In the genomic region with DNA sequence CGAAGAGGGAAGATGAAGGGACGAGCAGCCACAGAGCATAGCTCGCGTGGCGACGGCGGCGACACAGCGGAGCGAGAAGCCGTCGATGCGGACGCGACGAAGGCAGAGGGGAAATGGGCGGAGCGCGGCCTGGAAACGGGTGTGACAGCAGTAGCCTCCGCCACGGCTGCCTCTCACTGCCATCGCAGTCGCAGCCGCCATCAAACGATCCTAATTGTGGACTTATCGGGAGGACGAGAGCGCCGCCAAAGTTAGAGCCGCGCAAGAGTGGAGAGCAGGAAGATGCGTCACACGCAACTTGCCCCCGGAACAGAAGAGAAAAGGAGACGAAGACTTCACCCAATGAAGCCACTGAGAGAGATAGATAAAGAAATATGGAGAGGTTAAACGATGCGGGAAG, we compare ENCODE assay signal across 4 worm cellular contexts.
A peak's percentile ranks its signal among the peaks of the same experiment; 100 is the strongest.
TF ChIP-seq lines count a peak whose summit lies in the region.

No protein-coding gene starts in this region.

TF ChIP-seq in whole organism, L2 larva, 48 proteins besides CTCF, POLR2A, EP300 and RAD21:
- peak; percentile 40 for TF ChIP-seq C34F6.9 (tag; optimal IDR thresholded peaks at IDR 0.05; lab: Kevin White, UChicago)
- peak; percentile 31 for TF ChIP-seq nhr-129 (tag; optimal IDR thresholded peaks at IDR 0.05; lab: Kevin White, UChicago)
- peak; percentile 16 for TF ChIP-seq sma-9 (GFP tag; optimal IDR thresholded peaks at IDR 0.05; lab: Kevin White, UChicago)
- no peak for TF ChIP-seq sma-9 (tag; optimal IDR thresholded peaks at IDR 0.05; lab: Kevin White, UChicago)
- peak; percentile 14 for TF ChIP-seq sem-4 (tag; optimal IDR thresholded peaks at IDR 0.05; lab: Kevin White, UChicago)
- no peak for TF ChIP-seq lin-13 (GFP tag; optimal IDR thresholded peaks at IDR 0.05; lab: Kevin White, UChicago)
- peak; percentile 35 for TF ChIP-seq Y55F3AM.14 (GFP tag; optimal IDR thresholded peaks at IDR 0.05; lab: Kevin White, UChicago)
- TF ChIP-seq zag-1 (tag; optimal IDR thresholded peaks at IDR 0.05; lab: Kevin White, UChicago): peak; percentile 82
- TF ChIP-seq lin-11 (tag; optimal IDR thresholded peaks at IDR 0.05; lab: Kevin White, UChicago): peak; percentile 18
- no peak for TF ChIP-seq ztf-11 (tag; optimal IDR thresholded peaks at IDR 0.05; lab: Kevin White, UChicago)
- no peak for TF ChIP-seq nhr-11 (tag; optimal IDR thresholded peaks at IDR 0.05; lab: Kevin White, UChicago)
- peak; percentile 50 for TF ChIP-seq F13H6.1 (tag; optimal IDR thresholded peaks at IDR 0.05; lab: Kevin White, UChicago)
- peak in 1 of 2 experiments; percentile 36 for TF ChIP-seq lsy-2 (tag; optimal IDR thresholded peaks at IDR 0.05; lab: Kevin White, UChicago)
- TF ChIP-seq mdl-1 (tag; optimal IDR thresholded peaks at IDR 0.05; lab: Kevin White, UChicago): peak in 1 of 2 experiments; percentile 1

TF ChIP-seq in whole organism, L4 larva, 104 proteins besides CTCF, POLR2A, EP300 and RAD21 (continues in another document):
- peak; percentile 72 for TF ChIP-seq F37D6.2 (tag; optimal IDR thresholded peaks at IDR 0.05; lab: Kevin White, UChicago)
- peak; percentile 59; the same call in 1 of the 2 replicates for TF ChIP-seq dmd-8 (GFP tag; IDR thresholded peaks at IDR 0.05; lab: Robert Waterston, UW)
- peak; percentile 98 for TF ChIP-seq set-16 (GFP tag; IDR thresholded peaks at IDR 0.05; lab: Robert Waterston, UW)
- TF ChIP-seq F26F4.8 (GFP tag; conservative IDR thresholded peaks at IDR 0.05; lab: Robert Waterston, UW): 0 out of 2 replicates have a peak, but pooled peaks have one; percentile 36
- peak; percentile 47 for TF ChIP-seq rbr-2 (tag; optimal IDR thresholded peaks at IDR 0.05; lab: Kevin White, UChicago)
- no peak for TF ChIP-seq lin-15B (tag; optimal IDR thresholded peaks at IDR 0.05; lab: Kevin White, UChicago)
- no peak for TF ChIP-seq mxl-3 (GFP tag; optimal IDR thresholded peaks at IDR 0.05; lab: Kevin White, UChicago)
- TF ChIP-seq aha-1 (tag; lab: Kevin White, UChicago): peak; percentile 98
- TF ChIP-seq nhr-11 (tag; optimal IDR thresholded peaks at IDR 0.05; lab: Kevin White, UChicago): peak; percentile 2
- TF ChIP-seq T26A8.4 (GFP tag; IDR thresholded peaks at IDR 0.05; lab: Robert Waterston, UW): peak; percentile 29; the same call in 1 of the 2 replicates
- no peak for TF ChIP-seq fos-1 (tag; optimal IDR thresholded peaks at IDR 0.05; lab: Kevin White, UChicago)
- peak; percentile 18 for TF ChIP-seq lir-3 (tag; optimal IDR thresholded peaks at IDR 0.05; lab: Kevin White, UChicago)
- no peak for TF ChIP-seq Y75B8A.6 (GFP tag; IDR thresholded peaks at IDR 0.05; lab: Robert Waterston, UW)
- TF ChIP-seq Y48G9A.11 (GFP tag; IDR thresholded peaks at IDR 0.05; lab: Robert Waterston, UW): 0 out of 2 replicates have a peak, but pooled peaks have one; percentile 5
- peak; percentile 47 for TF ChIP-seq fkh-10 (GFP tag; optimal IDR thresholded peaks at IDR 0.05; lab: Kevin White, UChicago)
- peak; percentile 64; the same call in 1 of the 2 replicates for TF ChIP-seq hmg-1.1 (GFP tag; IDR thresholded peaks at IDR 0.05; lab: Robert Waterston, UW)
- TF ChIP-seq hlh-30 (tag; optimal IDR thresholded peaks at IDR 0.05; lab: Kevin White, UChicago; ENCODE audit: insufficient read depth): peak; percentile 31
- peak in 1 of 2 experiments; percentile 9 for TF ChIP-seq lsy-2 (tag; optimal IDR thresholded peaks at IDR 0.05; lab: Kevin White, UChicago)
- 0 out of 2 replicates have a peak, but pooled peaks have one; percentile 51 for TF ChIP-seq dmd-9 (GFP tag; IDR thresholded peaks at IDR 0.05; lab: Robert Waterston, UW)
- TF ChIP-seq hlh-11 (tag; optimal IDR thresholded peaks at IDR 0.05; lab: Kevin White, UChicago): peak; percentile 3
- TF ChIP-seq daf-19 (GFP tag; conservative IDR thresholded peaks at IDR 0.05; lab: Robert Waterston, UW): no peak
- no peak for TF ChIP-seq nhr-111 (GFP tag; optimal IDR thresholded peaks at IDR 0.05; lab: Kevin White, UChicago)
- peak; percentile 28; the same call in 1 of the 2 replicates for TF ChIP-seq ceh-20 (GFP tag; IDR thresholded peaks at IDR 0.05; lab: Robert Waterston, UW)

TF ChIP-seq in whole organism, late embryonic, 69 proteins besides CTCF, POLR2A, EP300 and RAD21 (continues in another document):
- TF ChIP-seq sdc-2 (tag; optimal IDR thresholded peaks at IDR 0.05; lab: Kevin White, UChicago) (peak; percentile 8), dve-1 (tag; optimal IDR thresholded peaks at IDR 0.05; lab: Kevin White, UChicago) (no peak), ceh-2 (tag; optimal IDR thresholded peaks at IDR 0.05; lab: Kevin White, UChicago) (no peak), K09A11.1 (tag; optimal IDR thresholded peaks at IDR 0.05; lab: Kevin White, UChicago; ENCODE audit: insufficient read depth) (no peak), madf-2 (tag; optimal IDR thresholded peaks at IDR 0.05; lab: Kevin White, UChicago) (no peak), F13H6.1 (tag; optimal IDR thresholded peaks at IDR 0.05; lab: Kevin White, UChicago) (peak; percentile 56), ceh-22 (tag; optimal IDR thresholded peaks at IDR 0.05; lab: Kevin White, UChicago) (no peak), elt-2 (tag; optimal IDR thresholded peaks at IDR 0.05; lab: Kevin White, UChicago) (no peak), ceh-6 (GFP tag; optimal IDR thresholded peaks at IDR 0.05; lab: Kevin White, UChicago) (peak; percentile 10), ztf-16 (tag; optimal IDR thresholded peaks at IDR 0.05; lab: Kevin White, UChicago) (no peak), dmd-4 (tag; optimal IDR thresholded peaks at IDR 0.05; lab: Kevin White, UChicago; ENCODE audit: borderline replicate concordance) (no peak), tbx-7 (tag; optimal IDR thresholded peaks at IDR 0.05; lab: Kevin White, UChicago) (peak; percentile 12), hlh-6 (tag; optimal IDR thresholded peaks at IDR 0.05; lab: Kevin White, UChicago) (peak; percentile 43), pax-1 (tag; optimal IDR thresholded peaks at IDR 0.05; lab: Kevin White, UChicago) (no peak), ceh-45 (GFP tag; IDR thresholded peaks at IDR 0.05; lab: Robert Waterston, UW) (no peak), npax-4 (tag; optimal IDR thresholded peaks at IDR 0.05; lab: Kevin White, UChicago) (no peak), ahr-1 (tag; optimal IDR thresholded peaks at IDR 0.05; lab: Kevin White, UChicago) (no peak), lim-6 (tag; optimal IDR thresholded peaks at IDR 0.05; lab: Kevin White, UChicago) (no peak), fkh-6 (tag; optimal IDR thresholded peaks at IDR 0.05; lab: Kevin White, UChicago) (no peak), syd-9 (tag; optimal IDR thresholded peaks at IDR 0.05; lab: Kevin White, UChicago) (no peak), hlh-13 (GFP tag; optimal IDR thresholded peaks at IDR 0.05; lab: Kevin White, UChicago) (no peak), Y22D7AL.16 (tag; optimal IDR thresholded peaks at IDR 0.05; lab: Kevin White, UChicago) (peak; percentile 29), eyg-1 (tag; optimal IDR thresholded peaks at IDR 0.05; lab: Kevin White, UChicago) (no peak), ceh-18 (tag; optimal IDR thresholded peaks at IDR 0.05; lab: Kevin White, UChicago) (peak; percentile 25), sox-2 (GFP tag; IDR thresholded peaks at IDR 0.05; lab: Robert Waterston, UW) (no peak), ceh-24 (tag; optimal IDR thresholded peaks at IDR 0.05; lab: Kevin White, UChicago) (no peak), ceh-19 (GFP tag; optimal IDR thresholded peaks at IDR 0.05; lab: Kevin White, UChicago) (no peak), pqm-1 (tag; optimal IDR thresholded peaks at IDR 0.05; lab: Kevin White, UChicago) (no peak)

TF ChIP-seq in whole organism, mixed stage, embryonic, 35 proteins besides CTCF, POLR2A, EP300 and RAD21:
- TF ChIP-seq lsy-2 (tag; optimal IDR thresholded peaks at IDR 0.05; lab: Kevin White, UChicago) (no peak), unc-62 (GFP tag; optimal IDR thresholded peaks at IDR 0.05; lab: Kevin White, UChicago) (no peak), nhr-76 (tag; optimal IDR thresholded peaks at IDR 0.05; lab: Kevin White, UChicago) (no peak), mep-1 (tag; optimal IDR thresholded peaks at IDR 0.05; lab: Kevin White, UChicago) (no peak), nhr-12 (tag; optimal IDR thresholded peaks at IDR 0.05; lab: Kevin White, UChicago) (no peak), ceh-83 (GFP tag; optimal IDR thresholded peaks at IDR 0.05; lab: Kevin White, UChicago) (no peak), hlh-1 (tag; optimal IDR thresholded peaks at IDR 0.05; lab: Kevin White, UChicago) (no peak), sptf-1 (tag; optimal IDR thresholded peaks at IDR 0.05; lab: Kevin White, UChicago) (peak; percentile 63), ham-2 (GFP tag; optimal IDR thresholded peaks at IDR 0.05; lab: Kevin White, UChicago) (no peak), drap-1 (GFP tag; optimal IDR thresholded peaks at IDR 0.05; lab: Kevin White, UChicago) (no peak), ceh-39 (tag; optimal IDR thresholded peaks at IDR 0.05; lab: Kevin White, UChicago) (no peak), mab-5 (tag; optimal IDR thresholded peaks at IDR 0.05; lab: Kevin White, UChicago) (no peak), blmp-1 (tag; optimal IDR thresholded peaks at IDR 0.05; lab: Kevin White, UChicago) (no peak), elt-1 (tag; optimal IDR thresholded peaks at IDR 0.05; lab: Kevin White, UChicago; ENCODE audit: borderline replicate concordance, insufficient read depth) (no peak), ces-1 (GFP tag; optimal IDR thresholded peaks at IDR 0.05; lab: Kevin White, UChicago) (peak; percentile 38), cnd-1 (tag; optimal IDR thresholded peaks at IDR 0.05; lab: Kevin White, UChicago) (no peak), mls-2 (tag; optimal IDR thresholded peaks at IDR 0.05; lab: Kevin White, UChicago) (peak; percentile 10), zip-8 (tag; optimal IDR thresholded peaks at IDR 0.05; lab: Kevin White, UChicago) (no peak), pha-4 (tag; optimal IDR thresholded peaks at IDR 0.05; lab: Kevin White, UChicago) (no peak), elt-3 (tag; optimal IDR thresholded peaks at IDR 0.05; lab: Kevin White, UChicago) (no peak), sem-2 (GFP tag; optimal IDR thresholded peaks at IDR 0.05; lab: Kevin White, UChicago) (no peak), unc-39 (tag; optimal IDR thresholded peaks at IDR 0.05; lab: Kevin White, UChicago) (no peak)
